Fruit fly (Drosophila melanogaster) whole organism, embryonic: ENCODE measurements around the gene bin.

Experiments used
- CG10147 ChIP-seq: fragments of 200-800 bp; sonication (Bioruptor generic); optimal IDR thresholded peaks from 2 replicates; lab custom pipeline; 2019; ENCODE audit warnings: missing biosample characterization, mild to moderate bottlenecking, missing genetic modification characterization, moderate library complexity
- CG10274 ChIP-seq: fragments of 200-800 bp; sonication (Bioruptor generic); optimal IDR thresholded peaks from 3 replicates; lab custom pipeline; 2017; ENCODE audit warnings: missing biosample characterization, mild to moderate bottlenecking, missing genetic modification characterization
- CG10565 ChIP-seq: fragments of 200-800 bp; sonication (Bioruptor generic); optimal IDR thresholded peaks from 3 replicates; lab custom pipeline; 2016; ENCODE audit warnings: missing biosample characterization, mild to moderate bottlenecking, missing genetic modification characterization
- CG10654 ChIP-seq: fragments of 200-800 bp; sonication (Bioruptor generic); optimal IDR thresholded peaks from 2 replicates; lab custom pipeline; 2016; ENCODE audit warnings: missing biosample characterization, missing genetic modification characterization
- CG12104 ChIP-seq: fragments of 200-800 bp; sonication (Bioruptor generic); optimal IDR thresholded peaks from 3 replicates; lab custom pipeline; 2016; ENCODE audit warnings: missing biosample characterization, missing genetic modification characterization
- CG14014 ChIP-seq: fragments of 200-800 bp; sonication (Bioruptor generic); IDR thresholded peaks from 2 replicates; pipeline ENCODE4 v1.3.6; 2022; ENCODE audit warnings: missing biosample characterization, missing genetic modification characterization
- CG14667 ChIP-seq: fragments of 200-800 bp; sonication (Bioruptor generic); IDR thresholded peaks from 2 replicates; pipeline ENCODE4 v1.3.6; 2022; ENCODE audit warnings: missing biosample characterization, missing genetic modification characterization
- CG14860 ChIP-seq: fragments of 200-800 bp; sonication (Bioruptor generic); IDR thresholded peaks from 3 replicates; pipeline ENCODE4 v1.3.6; 2022; ENCODE audit warnings: missing biosample characterization, missing genetic modification characterization; ENCODE audit not compliant: partially characterized antibody
- CG1647 ChIP-seq: fragments of 200-800 bp; sonication (Bioruptor generic); optimal IDR thresholded peaks from 3 replicates; lab custom pipeline; 2016; ENCODE audit warnings: missing biosample characterization, missing genetic modification characterization
- CG17186 ChIP-seq: fragments of 200-800 bp; sonication (Bioruptor generic); optimal IDR thresholded peaks from 3 replicates; lab custom pipeline; 2017; ENCODE audit warnings: missing biosample characterization, missing genetic modification reagents, missing genetic modification characterization
- CG17359 ChIP-seq: fragments of 200-800 bp; sonication (Bioruptor generic); optimal IDR thresholded peaks from 3 replicates; lab custom pipeline; 2018; ENCODE audit warnings: missing biosample characterization, mild to moderate bottlenecking, missing genetic modification characterization, moderate library complexity
- CG17912 ChIP-seq: fragments of 200-800 bp; sonication (Bioruptor generic); optimal IDR thresholded peaks from 2 replicates; lab custom pipeline; 2018; ENCODE audit warnings: missing biosample characterization, mild to moderate bottlenecking, missing genetic modification characterization
- CG18619 ChIP-seq: fragments of 200-800 bp; sonication (Bioruptor generic); optimal IDR thresholded peaks from 3 replicates; lab custom pipeline; 2017; ENCODE audit warnings: missing biosample characterization, mild to moderate bottlenecking, missing genetic modification characterization
- CG2712 ChIP-seq: fragments of 200-800 bp; optimal IDR thresholded peaks from 3 replicates; lab custom pipeline; 2019; ENCODE audit warnings: missing biosample characterization, mild to moderate bottlenecking, missing genetic modification characterization, moderate library complexity
- CG31441 ChIP-seq: fragments of 200-800 bp; sonication (Bioruptor generic); IDR thresholded peaks from 2 replicates; pipeline ENCODE4 v1.3.6; 2022; ENCODE audit warnings: missing biosample characterization, missing genetic modification characterization
- CG6689 ChIP-seq: fragments of 200-800 bp; sonication (Bioruptor generic); IDR thresholded peaks from 2 replicates; pipeline ENCODE4 v1.3.6; 2022; ENCODE audit warnings: missing biosample characterization, missing genetic modification characterization
- CG7928 ChIP-seq: fragments of 200-800 bp; sonication (Bioruptor generic); optimal IDR thresholded peaks from 2 replicates; lab custom pipeline; 2017; ENCODE audit warnings: missing biosample characterization, mild to moderate bottlenecking, missing genetic modification characterization
- CG7987 ChIP-seq: fragments of 200-800 bp; sonication (Bioruptor generic); optimal IDR thresholded peaks from 2 replicates; lab custom pipeline; 2018; ENCODE audit warnings: missing biosample characterization, mild to moderate bottlenecking, missing genetic modification characterization, moderate library complexity
- CG9609 ChIP-seq: fragments of 200-800 bp; sonication (Bioruptor generic); optimal IDR thresholded peaks from 3 replicates; lab custom pipeline; 2016; ENCODE audit warnings: missing biosample characterization, missing genetic modification characterization
- CG9727 ChIP-seq: fragments of 200-800 bp; sonication (Bioruptor generic); optimal IDR thresholded peaks from 3 replicates; lab custom pipeline; 2017; ENCODE audit warnings: missing biosample characterization, mild to moderate bottlenecking, missing genetic modification characterization
- CrebB ChIP-seq: fragments of 200-800 bp; sonication (Bioruptor generic); optimal IDR thresholded peaks from 3 replicates; lab custom pipeline; 2018; ENCODE audit warnings: missing biosample characterization, mild to moderate bottlenecking, missing genetic modification characterization
- D ChIP-seq, 2 experiments: fragments of 200-800 bp in 1 of 2; fragments of >200 bp in 1 of 2; sonication (Bioruptor generic) in 1 of 2; optimal IDR thresholded peaks; 2 replicates in 1 of 2; 3 replicates in 1 of 2; lab custom pipeline; 2017; ENCODE audit warnings: mild to moderate bottlenecking in 1 of 2, missing biosample characterization in 1 of 2, missing genetic modification characterization in 1 of 2, missing genetic modification reagents in 1 of 2
- Dek ChIP-seq: fragments of 200-800 bp; sonication (Bioruptor generic); optimal IDR thresholded peaks from 3 replicates; lab custom pipeline; 2019; ENCODE audit warnings: missing biosample characterization, mild to moderate bottlenecking, missing genetic modification characterization, moderate library complexity
- E2f1 ChIP-seq: fragments of 200-800 bp; sonication (Bioruptor generic); IDR thresholded peaks from 2 replicates; pipeline ENCODE4 v1.3.6; 2022; ENCODE audit warnings: missing biosample characterization, missing genetic modification characterization
- Fer2 ChIP-seq: fragments of 200-800 bp; sonication (Bioruptor generic); optimal IDR thresholded peaks from 2 replicates; lab custom pipeline; 2018; ENCODE audit warnings: missing biosample characterization, mild to moderate bottlenecking, missing genetic modification characterization, moderate library complexity
- Hsf ChIP-seq: fragments of 200-800 bp; sonication (Bioruptor generic); optimal IDR thresholded peaks from 3 replicates; lab custom pipeline; 2016; ENCODE audit warnings: missing biosample characterization, missing genetic modification characterization
- Optix ChIP-seq: fragments of 200-800 bp; sonication (Bioruptor generic); IDR thresholded peaks from 3 replicates; pipeline ENCODE4 v1.3.6; 2022; ENCODE audit warnings: missing biosample characterization, missing genetic modification characterization
- PHDP ChIP-seq: fragments of 200-800 bp; sonication (Bioruptor generic); optimal IDR thresholded peaks from 3 replicates; lab custom pipeline; 2018; ENCODE audit warnings: missing biosample characterization, mild to moderate bottlenecking, missing genetic modification characterization, moderate library complexity
- Ptx1 ChIP-seq: fragments of 200-800 bp; sonication (Bioruptor generic); IDR thresholded peaks from 2 replicates; pipeline ENCODE4 v1.3.6; 2022; ENCODE audit warnings: missing biosample characterization, missing genetic modification characterization
- Rfx ChIP-seq: fragments of 200-800 bp; sonication (Bioruptor generic); IDR thresholded peaks from 2 replicates; pipeline ENCODE4 v1.3.6; 2022; ENCODE audit warnings: missing biosample characterization, missing genetic modification characterization
- Spps ChIP-seq: fragments of 200-800 bp; sonication (Bioruptor generic); optimal IDR thresholded peaks from 2 replicates; lab custom pipeline; 2018; ENCODE audit warnings: missing biosample characterization, mild to moderate bottlenecking, missing genetic modification characterization
- Xbp1 ChIP-seq: fragments of 200-800 bp; sonication (Bioruptor generic); optimal IDR thresholded peaks from 3 replicates; lab custom pipeline; 2016; ENCODE audit warnings: missing biosample characterization, mild to moderate bottlenecking, missing genetic modification characterization
- ato ChIP-seq: fragments of 200-800 bp; sonication (Bioruptor generic); IDR thresholded peaks from 2 replicates; pipeline ENCODE4 v1.3.6; 2022; ENCODE audit warnings: missing biosample characterization, missing genetic modification characterization; ENCODE audit not compliant: partially characterized antibody
- danr ChIP-seq: fragments of 200-800 bp; sonication (Bioruptor generic); IDR thresholded peaks from 2 replicates; pipeline ENCODE4 v1.3.6; 2022; ENCODE audit warnings: missing biosample characterization, missing genetic modification characterization
- eve ChIP-seq, 2 experiments: fragments of >200 bp; optimal IDR thresholded peaks; 2 replicates each; lab custom pipeline; 2017; ENCODE audit warnings: missing biosample characterization in 2 of 2, missing genetic modification characterization in 2 of 2
- gcm2 ChIP-seq: fragments of 200-800 bp; sonication (Bioruptor generic); optimal IDR thresholded peaks from 2 replicates; lab custom pipeline; 2016; ENCODE audit warnings: missing biosample characterization, missing genetic modification characterization
- gro ChIP-seq: fragments of 200-800 bp; sonication (Bioruptor generic); optimal IDR thresholded peaks from 2 replicates; lab custom pipeline; 2016; ENCODE audit warnings: missing biosample characterization, missing genetic modification characterization
- ind ChIP-seq: fragments of 200-800 bp; sonication (Bioruptor generic); optimal IDR thresholded peaks from 3 replicates; lab custom pipeline; 2016; ENCODE audit warnings: missing biosample characterization, missing genetic modification characterization
- lmd ChIP-seq: fragments of 200-800 bp; sonication (Bioruptor generic); IDR thresholded peaks from 2 replicates; pipeline ENCODE4 v1.3.6; 2022; ENCODE audit warnings: missing biosample characterization, missing genetic modification characterization
- mld ChIP-seq: fragments of 200-800 bp; sonication (Bioruptor generic); IDR thresholded peaks from 3 replicates; pipeline ENCODE4 v1.3.6; 2022; ENCODE audit warnings: missing biosample characterization, missing genetic modification characterization; ENCODE audit not compliant: partially characterized antibody
- pan ChIP-seq, 4 experiments: fragments of >200 bp in 3 of 4; fragments of 200-800 bp in 1 of 4; sonication (Bioruptor generic) in 1 of 4; optimal IDR thresholded peaks in 3 of 4; IDR thresholded peaks in 1 of 4; 2 replicates each; pipeline versions ENCODE4 v1.3.6 to Lab custom; 2017 to 2022; ENCODE audit warnings: missing biosample characterization in 2 of 4, missing genetic modification characterization in 2 of 4, mixed read lengths in 1 of 4
- peb ChIP-seq: fragments of 200-800 bp; sonication (Bioruptor generic); IDR thresholded peaks from 2 replicates; pipeline ENCODE4 v1.3.6; 2022; ENCODE audit warnings: missing biosample characterization, missing genetic modification characterization
- psq ChIP-seq: fragments of 200-800 bp; sonication (Bioruptor generic); optimal IDR thresholded peaks from 2 replicates; lab custom pipeline; 2017; ENCODE audit warnings: missing biosample characterization, missing genetic modification characterization
- run ChIP-seq: fragments of 200-800 bp; sonication (Bioruptor generic); optimal IDR thresholded peaks from 3 replicates; lab custom pipeline; 2018; ENCODE audit warnings: missing biosample characterization, mild to moderate bottlenecking, missing genetic modification characterization
- sr ChIP-seq: fragments of 200-800 bp; sonication (Bioruptor generic); IDR thresholded peaks from 3 replicates; pipeline ENCODE4 v1.3.6; 2022; ENCODE audit warnings: missing biosample characterization, missing genetic modification characterization
- ssp ChIP-seq: fragments of 200-800 bp; sonication (Bioruptor generic); IDR thresholded peaks from 2 replicates; pipeline ENCODE4 v1.3.6; 2022; ENCODE audit warnings: missing biosample characterization, missing genetic modification characterization
- unpg ChIP-seq: fragments of 200-800 bp; sonication (Bioruptor generic); optimal IDR thresholded peaks from 3 replicates; lab custom pipeline; 2018; ENCODE audit warnings: missing biosample characterization, mild to moderate bottlenecking, missing genetic modification characterization, moderate library complexity
- zfh1 ChIP-seq: fragments of 200-800 bp; sonication (Bioruptor generic); IDR thresholded peaks from 3 replicates; pipeline ENCODE4 v1.3.6; 2022; ENCODE audit warnings: missing biosample characterization, missing genetic modification characterization

The bin gene

DNA sequence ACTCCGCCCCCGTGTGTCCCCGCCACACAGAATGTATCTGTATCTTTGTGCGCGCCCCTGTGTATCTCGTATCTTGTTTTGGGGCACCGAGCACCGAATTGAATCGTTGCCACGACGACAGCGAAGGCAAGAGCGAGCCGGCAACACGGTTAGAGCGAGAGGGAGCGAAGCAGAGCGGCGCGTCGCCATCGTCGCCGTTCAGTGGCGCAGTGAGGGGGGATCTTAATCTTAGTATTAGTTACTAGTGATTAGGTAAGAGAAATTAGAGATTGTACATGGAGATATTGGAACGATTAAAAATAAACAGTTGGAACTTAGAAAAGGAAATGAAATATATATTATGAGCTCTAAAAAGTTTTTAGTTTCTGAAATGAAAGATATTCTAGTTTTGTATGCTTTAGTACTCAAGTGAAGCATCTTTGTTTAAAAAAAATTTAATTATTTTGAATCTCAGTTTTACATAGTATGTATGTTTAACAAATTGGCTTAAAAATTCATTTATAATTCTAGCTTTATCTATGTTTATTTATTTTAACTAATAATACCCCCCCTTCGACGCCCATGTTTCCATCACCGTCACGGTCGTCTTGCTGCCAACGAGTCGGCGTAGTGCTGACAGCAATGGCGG lies 1.4 kb upstream of the bin start (continued):
- peak; percentile 68 for TF ChIP-seq Fer2 (tag; lab: Kevin White, UChicago)
- TF ChIP-seq CG2712 (tag; lab: Kevin White, UChicago) = peak; percentile 97
- TF ChIP-seq CG18619 (GFP tag; lab: Kevin White, UChicago) = peak; percentile 94
- no peak for TF ChIP-seq D (optimal IDR thresholded peaks at IDR 0.05; lab: Kevin White, UChicago)
- TF ChIP-seq D (GFP tag; optimal IDR thresholded peaks at IDR 0.05; lab: Kevin White, UChicago) = peak; percentile 96
- TF ChIP-seq unpg = peak; percentile 80
- peak; percentile 61; the same call in 2 of the 3 replicates for TF ChIP-seq Optix (GFP tag; lab: Robert Waterston, UW)
- TF ChIP-seq CG10565 (GFP tag; lab: Kevin White, UChicago) = peak; percentile 21
- TF ChIP-seq CrebB = no peak
- peak; percentile 86 for TF ChIP-seq PHDP (tag; lab: Kevin White, UChicago)
- TF ChIP-seq lmd = peak; percentile 91
- peak; percentile 73 for TF ChIP-seq psq (GFP tag; lab: Kevin White, UChicago)
- no peak; the same call in none of the 2 replicates for TF ChIP-seq peb (GFP tag; lab: Robert Waterston, UW)
- peak; percentile 81 for TF ChIP-seq danr (GFP tag; lab: Robert Waterston, UW)
- peak; percentile 87 for TF ChIP-seq Xbp1
- TF ChIP-seq CG17912 (GFP tag; lab: Kevin White, UChicago) = no peak
- TF ChIP-seq pan (optimal IDR thresholded peaks at IDR 0.05; lab: Kevin White, UChicago) = no peak
- peak in 1 of 2 experiments; percentile 85 for TF ChIP-seq pan (GFP tag; optimal IDR thresholded peaks at IDR 0.05 in 1 of 2, IDR thresholded peaks at IDR 0.05 in 1 of 2)
- peak; percentile 36 for TF ChIP-seq gro
- TF ChIP-seq CG7928 (GFP tag; lab: Kevin White, UChicago) = peak; percentile 61
- TF ChIP-seq sr = peak; percentile 45; the same call in 2 of the 3 replicates
- TF ChIP-seq Rfx (GFP tag; lab: Robert Waterston, UW) = peak; percentile 90
- no peak for TF ChIP-seq mld (GFP tag; lab: Robert Waterston, UW)
- peak; percentile 47 for TF ChIP-seq CG9609 (GFP tag; lab: Kevin White, UChicago)
- peak; percentile 88 for TF ChIP-seq CG14667 (GFP tag; lab: Robert Waterston, UW)
- peak; percentile 68 for TF ChIP-seq run
- TF ChIP-seq eve (GFP tag; optimal IDR thresholded peaks at IDR 0.05; lab: Kevin White, UChicago) = peak in 1 of 2 experiments; percentile 90
- peak; percentile 83 for TF ChIP-seq E2f1 (GFP tag; lab: Robert Waterston, UW)
- peak; percentile 97 for TF ChIP-seq CG10147 (GFP tag; lab: Kevin White, UChicago)
- TF ChIP-seq CG14860 (GFP tag; lab: Robert Waterston, UW) = no peak
- TF ChIP-seq CG7987 (GFP tag; lab: Kevin White, UChicago) = peak; percentile 8
- TF ChIP-seq ind (GFP tag; lab: Kevin White, UChicago) = peak; percentile 89
- peak; percentile 33 for TF ChIP-seq CG17186
- peak; percentile 78; the same call in 2 of the 3 replicates for TF ChIP-seq zfh1 (GFP tag; lab: Robert Waterston, UW)
- peak; percentile 71 for TF ChIP-seq Hsf (GFP tag; lab: Kevin White, UChicago)
- peak; percentile 83 for TF ChIP-seq Dek
- TF ChIP-seq Spps (tag; lab: Kevin White, UChicago) = peak; percentile 86
- no peak for TF ChIP-seq CG1647
- TF ChIP-seq CG6689 (GFP tag; lab: Robert Waterston, UW) = peak; percentile 94
- TF ChIP-seq CG12104 (GFP tag; lab: Kevin White, UChicago) = peak; percentile 96
- TF ChIP-seq ssp = peak; percentile 79; the same call in 1 of the 2 replicates
- no peak for TF ChIP-seq ato (GFP tag; lab: Robert Waterston, UW)
- peak; percentile 96 for TF ChIP-seq CG9727 (GFP tag; lab: Kevin White, UChicago)
- TF ChIP-seq CG14014 = peak; percentile 51; the same call in 1 of the 2 replicates
- TF ChIP-seq CG10654 (GFP tag; lab: Kevin White, UChicago) = peak; percentile 89
- peak; percentile 91 for TF ChIP-seq Ptx1 (GFP tag; lab: Robert Waterston, UW)
- peak; percentile 98 for TF ChIP-seq CG31441
- peak; percentile 82 for TF ChIP-seq CG10274 (GFP tag; lab: Kevin White, UChicago)
- peak; percentile 88 for TF ChIP-seq CG17359 (tag; lab: Kevin White, UChicago)
- TF ChIP-seq gcm2 (GFP tag; lab: Kevin White, UChicago) = no peak
